Worm (Caenorhabditis elegans) whole organism, early embryonic: ENCODE data around the gene cct-7.

Experiments used
- sea-1 ChIP-seq: fragments of 200-800 bp; sonication (Bioruptor generic); conservative IDR thresholded peaks from 2 replicates; pipeline ENCODE4 v1.3.6; 2022; ENCODE audit warnings: missing genetic modification characterization, missing compliant biosample characterization
- tbx-37 ChIP-seq: fragments of 200-800 bp; sonication (Bioruptor generic); conservative IDR thresholded peaks from 2 replicates; pipeline ENCODE4 v1.3.6; 2022; ENCODE audit warnings: missing genetic modification reagents, missing genetic modification characterization, missing compliant biosample characterization
- tra-4 ChIP-seq: sonication (generic microtip); optimal IDR thresholded peaks from 2 replicates; lab custom pipeline; 2017; ENCODE audit warnings: missing genetic modification characterization, missing compliant biosample characterization

DNA sequence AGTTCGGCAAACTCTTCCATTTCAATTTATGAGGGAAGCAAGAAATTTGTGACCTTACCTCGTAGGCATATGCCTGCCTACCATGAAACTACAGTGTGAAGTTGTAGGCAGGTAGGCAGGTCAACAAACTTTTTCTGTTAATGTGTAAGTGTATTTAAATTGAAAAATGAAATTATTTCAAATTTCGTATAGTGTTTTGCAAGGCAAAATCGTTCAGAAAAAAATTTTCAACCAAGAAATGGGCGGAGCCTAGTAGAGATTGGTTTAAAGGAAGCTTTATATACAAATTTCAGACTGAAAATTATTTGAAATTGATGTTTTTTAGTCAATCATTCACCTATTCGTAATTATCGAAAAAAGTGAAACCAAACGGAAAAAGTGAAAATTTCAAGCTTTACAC, 14.2 kb upstream of the cct-7 start:
- TF ChIP-seq tra-4, result no peak
- TF ChIP-seq sea-1 (GFP tag; lab: Robert Waterston, UW), result no peak
- no peak for TF ChIP-seq tbx-37
